Worm (Caenorhabditis elegans): ENCODE data around the gene sre-54.

DNA sequence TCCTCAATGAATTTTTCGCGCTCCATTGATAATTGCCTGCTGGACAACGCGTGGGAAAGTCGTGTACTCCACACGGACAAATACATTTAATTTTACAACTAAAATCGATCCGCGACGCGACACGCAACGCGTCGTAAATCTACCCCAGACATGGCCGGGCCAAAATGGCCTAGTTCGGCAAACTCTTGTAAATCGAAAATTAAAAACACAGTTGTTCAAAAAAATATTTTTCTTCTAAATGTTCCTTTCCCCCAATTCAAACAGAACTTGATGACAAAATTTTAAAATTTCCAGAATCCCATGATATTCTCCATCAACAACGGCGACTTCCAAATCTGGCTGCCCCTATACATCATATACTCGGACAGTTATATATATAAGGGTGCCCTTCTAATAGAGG is 3.7 kb upstream of the sre-54 start, which contains the start of gene sre-55:
- TF ChIP-seq sptf-1 (tag; optimal IDR thresholded peaks at IDR 0.05): no peak
- TF ChIP-seq nhr-237 (tag; optimal IDR thresholded peaks at IDR 0.05): no peak
- no peak for TF ChIP-seq blmp-1 (tag; optimal IDR thresholded peaks at IDR 0.05)
- no peak for TF ChIP-seq nhr-76 (tag; optimal IDR thresholded peaks at IDR 0.05)
- TF ChIP-seq unc-39 (tag; optimal IDR thresholded peaks at IDR 0.05): no peak
- TF ChIP-seq lin-32 (GFP tag; optimal IDR thresholded peaks at IDR 0.05): no peak
- TF ChIP-seq lsy-2 (tag; optimal IDR thresholded peaks at IDR 0.05): no peak
